Worm (Caenorhabditis elegans) whole organism, early embryonic: ENCODE measurements around the gene Y71G10AR.4.

ENCODE experiments used
- B0310.2 ChIP-seq: sonication (generic microtip); optimal IDR thresholded peaks from 2 replicates; lab custom pipeline; 2016; ENCODE audit warnings: mild to moderate bottlenecking, missing genetic modification characterization, missing compliant biosample characterization
- F13C5.2 ChIP-seq: sonication (generic microtip); optimal IDR thresholded peaks from 2 replicates; lab custom pipeline; 2017; ENCODE audit warnings: mild to moderate bottlenecking, missing genetic modification characterization, inconsistent platforms, missing compliant biosample characterization
- aly-1 ChIP-seq: sonication (generic microtip); optimal IDR thresholded peaks from 2 replicates; lab custom pipeline; 2016; ENCODE audit warnings: missing genetic modification characterization, missing compliant biosample characterization
- ama-1 ChIP-seq: fragments of 150-350 bp; optimal IDR thresholded peaks from 2 replicates; lab custom pipeline; 2014
- ceh-13 ChIP-seq: fragments of 200-800 bp; sonication (Bioruptor generic); optimal IDR thresholded peaks from 2 replicates; lab custom pipeline; 2018; ENCODE audit warnings: mild to moderate bottlenecking, missing genetic modification characterization, missing compliant biosample characterization
- ceh-36 ChIP-seq: sonication (generic microtip); optimal IDR thresholded peaks from 2 replicates; lab custom pipeline; 2016; ENCODE audit warnings: missing genetic modification characterization, inconsistent platforms, missing compliant biosample characterization
- ets-7 ChIP-seq: sonication (generic microtip); optimal IDR thresholded peaks from 2 replicates; lab custom pipeline; 2016; ENCODE audit warnings: missing genotype, missing genetic modification characterization, missing compliant biosample characterization
- flt-1 ChIP-seq: fragments of 200-800 bp; sonication (Bioruptor generic); IDR thresholded peaks from 2 replicates; pipeline ENCODE4 v1.3.6; 2022; ENCODE audit warnings: missing genetic modification characterization, missing compliant biosample characterization
- hmbx-1 ChIP-seq: sonication (generic microtip); optimal IDR thresholded peaks from 2 replicates; lab custom pipeline; 2016; ENCODE audit warnings: mild to moderate bottlenecking, missing genetic modification characterization, missing compliant biosample characterization
- hmg-4 ChIP-seq: fragments of 200-800 bp; sonication (Bioruptor generic); optimal IDR thresholded peaks from 2 replicates; lab custom pipeline; 2018; ENCODE audit warnings: mild to moderate bottlenecking, missing genetic modification characterization, missing compliant biosample characterization
- hnd-1 ChIP-seq: sonication (generic microtip); optimal IDR thresholded peaks from 2 replicates; lab custom pipeline; 2016; ENCODE audit warnings: missing genetic modification characterization, missing compliant biosample characterization
- pes-1 ChIP-seq: fragments of 200-800 bp; sonication (Bioruptor generic); IDR thresholded peaks from 2 replicates; pipeline ENCODE4 v1.3.6; 2022; ENCODE audit warnings: missing genetic modification reagents, missing genetic modification characterization, missing compliant biosample characterization
- scrt-1 ChIP-seq: fragments of 200-800 bp; sonication (Bioruptor generic); IDR thresholded peaks from 2 replicates; pipeline ENCODE4 v1.3.6; 2022; ENCODE audit warnings: missing genetic modification characterization, missing compliant biosample characterization
- sea-1 ChIP-seq: fragments of 200-800 bp; sonication (Bioruptor generic); conservative IDR thresholded peaks from 2 replicates; pipeline ENCODE4 v1.3.6; 2022; ENCODE audit warnings: missing genetic modification characterization, missing compliant biosample characterization
- tbx-11 ChIP-seq: fragments of 200-800 bp; sonication (Bioruptor generic); IDR thresholded peaks from 2 replicates; pipeline ENCODE4 v1.3.6; 2022; ENCODE audit warnings: missing genetic modification characterization, missing compliant biosample characterization
- tbx-37 ChIP-seq: fragments of 200-800 bp; sonication (Bioruptor generic); conservative IDR thresholded peaks from 2 replicates; pipeline ENCODE4 v1.3.6; 2022; ENCODE audit warnings: missing genetic modification reagents, missing genetic modification characterization, missing compliant biosample characterization
- tra-4 ChIP-seq: sonication (generic microtip); optimal IDR thresholded peaks from 2 replicates; lab custom pipeline; 2017; ENCODE audit warnings: missing genetic modification characterization, missing compliant biosample characterization

Gene Y71G10AR.4

ce11 chrIV:2220147-2220546 is 21.3 kb downstream of the Y71G10AR.4 start:
- TF ChIP-seq ets-7 (tag; lab: Kevin White, UChicago) (no peak), hmbx-1 (no peak)

ce11 chrIV:2220896-2221295 is 22.1 kb downstream of the Y71G10AR.4 start:
- no peak for TF ChIP-seq aly-1 (tag; lab: Kevin White, UChicago)
- TF ChIP-seq ceh-36 (tag; lab: Kevin White, UChicago) = no peak
- TF ChIP-seq hnd-1 (tag; lab: Kevin White, UChicago) = no peak
- TF ChIP-seq tbx-11 (GFP tag; lab: Robert Waterston, UW) = no peak
- no peak for TF ChIP-seq B0310.2 (tag; lab: Kevin White, UChicago)
- no peak for TF ChIP-seq sea-1 (GFP tag; lab: Robert Waterston, UW)
- no peak for TF ChIP-seq tra-4 (tag; lab: Kevin White, UChicago)

- TF ChIP-seq tbx-37 = no peak
- no peak for TF ChIP-seq flt-1
- no peak for TF ChIP-seq hmbx-1
- no peak for TF ChIP-seq ceh-13
- no peak for TF ChIP-seq scrt-1 (GFP tag; lab: Robert Waterston, UW)
- TF ChIP-seq pes-1 = no peak
- TF ChIP-seq hmg-4 (GFP tag; lab: Kevin White, UChicago) = no peak
- TF ChIP-seq ama-1 (lab: Kevin White, UChicago) = no peak
- no peak for TF ChIP-seq sea-1 (GFP tag; lab: Robert Waterston, UW)
- no peak for TF ChIP-seq F13C5.2 (tag; lab: Kevin White, UChicago)
- TF ChIP-seq tbx-11 (GFP tag; lab: Robert Waterston, UW) = no peak
- TF ChIP-seq ceh-36 (tag; lab: Kevin White, UChicago) = no peak
- TF ChIP-seq ets-7 (tag; lab: Kevin White, UChicago) = no peak
- TF ChIP-seq B0310.2 (tag; lab: Kevin White, UChicago) = no peak
- TF ChIP-seq tra-4 (tag; lab: Kevin White, UChicago) = no peak
- no peak for TF ChIP-seq hnd-1 (tag; lab: Kevin White, UChicago)
- TF ChIP-seq aly-1 (tag; lab: Kevin White, UChicago) = no peak
Observed at ce11 chrIV:2221350-2221749, 22.5 kb downstream of the Y71G10AR.4 start.

ce11 chrIV:2222528-2222927 is 23.7 kb downstream of the Y71G10AR.4 start, which contains the start of gene fnip-2:
fnip-2 (plus strand) TSS chrIV:2222828.
- TF ChIP-seq B0310.2 (tag; lab: Kevin White, UChicago) = no peak
- no peak for TF ChIP-seq scrt-1 (GFP tag; lab: Robert Waterston, UW)
- TF ChIP-seq sea-1 (GFP tag; lab: Robert Waterston, UW) = no peak
- no peak for TF ChIP-seq pes-1
- no peak for TF ChIP-seq ceh-36 (tag; lab: Kevin White, UChicago)
- TF ChIP-seq flt-1 = no peak

ce11 chrIV:2223144-2223543 is 24.3 kb downstream of the Y71G10AR.4 start:
- TF ChIP-seq flt-1 = no peak
- no peak for TF ChIP-seq F13C5.2 (tag; lab: Kevin White, UChicago)
- no peak for TF ChIP-seq aly-1 (tag; lab: Kevin White, UChicago)
- TF ChIP-seq hnd-1 (tag; lab: Kevin White, UChicago) = no peak
- TF ChIP-seq hmg-4 (GFP tag; lab: Kevin White, UChicago) = no peak
- TF ChIP-seq tbx-37 = no peak
- no peak for TF ChIP-seq hmbx-1
- no peak for TF ChIP-seq tbx-11 (GFP tag; lab: Robert Waterston, UW)

- TF ChIP-seq tbx-37 = no peak
- TF ChIP-seq B0310.2 (tag; lab: Kevin White, UChicago) = no peak
Observed at ce11 chrIV:2223685-2224084, 24.8 kb downstream of the Y71G10AR.4 start.

ce11 chrIV:2228678-2229077 is 29.8 kb downstream of the Y71G10AR.4 start:
- TF ChIP-seq ceh-36 (tag; lab: Kevin White, UChicago) (peak; percentile 88), B0310.2 (tag; lab: Kevin White, UChicago) (no peak)

- TF ChIP-seq sea-1 (GFP tag; lab: Robert Waterston, UW) (no peak), ets-7 (tag; lab: Kevin White, UChicago) (no peak), hnd-1 (tag; lab: Kevin White, UChicago) (no peak), tbx-11 (GFP tag; lab: Robert Waterston, UW) (no peak), ama-1 (lab: Kevin White, UChicago) (no peak), ceh-13 (no peak), ceh-36 (tag; lab: Kevin White, UChicago) (no peak), aly-1 (tag; lab: Kevin White, UChicago) (no peak), flt-1 (no peak)
Observed at ce11 chrIV:2235983-2236382, 37.1 kb downstream of the Y71G10AR.4 start.
